Fruit fly (Drosophila melanogaster): Measurements from ENCODE around the gene CG16863.

DNA sequence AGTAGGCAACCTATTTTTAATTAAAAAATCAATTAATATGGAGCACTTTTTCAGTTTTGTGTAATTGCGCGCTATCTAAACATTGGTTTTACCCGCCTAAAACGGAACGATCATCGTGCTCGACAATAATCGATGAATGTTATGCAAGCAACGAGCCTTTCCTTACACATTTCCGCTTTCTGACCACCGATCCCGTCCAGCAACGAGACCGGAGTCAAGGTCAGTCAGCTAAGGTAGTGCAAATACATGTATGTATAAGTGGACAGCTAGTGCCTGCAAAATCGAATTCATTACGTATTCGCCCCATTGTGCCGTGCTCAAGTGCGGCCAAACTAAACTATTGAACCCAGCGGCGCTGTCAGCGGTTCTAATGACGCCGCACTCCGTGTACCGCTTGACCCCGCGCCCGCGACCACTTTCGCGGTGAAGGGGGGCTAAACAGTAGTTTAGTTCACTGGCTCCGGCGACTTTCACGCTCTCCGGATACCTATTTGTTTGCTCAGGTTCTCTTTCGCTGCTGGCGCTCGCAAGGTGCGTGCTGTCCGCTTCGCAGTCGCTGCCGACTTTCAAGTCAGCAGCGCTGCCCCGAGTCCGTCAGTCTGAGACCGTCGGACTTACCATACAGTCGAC, 12.4 kb downstream of the CG16863 start, which contains the start of gene CAH1:
- no peak for TF ChIP-seq chn (GFP tag; optimal IDR thresholded peaks at IDR 0.05)
- TF ChIP-seq seq (GFP tag; IDR thresholded peaks at IDR 0.05): no peak
- TF ChIP-seq Hr39 (optimal IDR thresholded peaks at IDR 0.05): no peak

Measured in whole organism, embryonic.